Fruit fly (Drosophila melanogaster): ENCODE data around the gene Rac2.

The Rac2 gene

DNA sequence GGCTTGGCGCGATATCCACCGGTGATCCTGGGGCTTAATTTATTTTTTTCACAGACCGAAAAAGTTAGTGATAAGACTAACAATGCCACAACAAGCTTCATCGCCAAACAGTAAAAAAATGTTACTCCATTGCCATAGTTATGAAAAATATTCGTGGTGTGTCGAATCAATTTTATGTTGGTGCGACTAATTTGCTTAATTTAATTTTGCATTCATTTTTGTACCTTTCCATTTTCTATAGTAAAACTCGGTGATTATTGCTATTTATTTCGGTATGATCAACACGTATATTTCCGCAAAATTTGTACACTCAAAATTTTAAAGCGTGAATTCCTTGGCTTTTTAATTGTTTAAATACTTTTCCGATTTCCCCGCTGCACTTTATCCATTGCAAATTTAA lies 5.6 kb upstream of the Rac2 start, which contains the start of gene sphinx2:
TSS of gene sphinx2 (minus strand) at position 101 of the 400 bp plus-strand sequence.
- peak; percentile 18 for TF ChIP-seq sens (GFP tag)
- no peak for TF ChIP-seq nerfin-2 (GFP tag; IDR thresholded peaks at IDR 0.05; ENCODE audit: partially characterized antibody)
- no peak for TF ChIP-seq lola (GFP tag; optimal IDR thresholded peaks at IDR 0.05)
- TF ChIP-seq CG8765 (GFP tag; IDR thresholded peaks at IDR 0.05) = no peak
- no peak for TF ChIP-seq tll (GFP tag; optimal IDR thresholded peaks at IDR 0.05)

DNA sequence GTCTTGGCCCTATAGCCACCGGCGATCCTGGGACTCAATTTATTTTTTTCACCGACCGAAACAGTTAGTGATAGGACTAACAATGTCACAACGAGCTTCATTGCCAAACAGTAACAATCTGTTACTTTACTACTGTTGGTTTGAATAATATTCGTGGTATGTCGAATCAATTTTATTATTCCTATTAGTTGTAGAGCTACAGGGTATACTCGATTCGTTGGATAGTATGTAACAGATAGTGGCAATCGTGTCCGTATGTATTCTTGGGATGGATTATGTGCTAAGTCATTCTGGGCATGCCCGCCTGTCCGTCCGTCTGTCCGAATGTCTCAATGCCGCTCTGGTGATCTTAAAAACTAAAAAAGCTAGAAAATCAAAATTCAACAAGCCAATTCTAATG lies 4.3 kb upstream of the Rac2 start, which contains the start of gene sphinx1:
TSS of gene sphinx1 (minus strand) at position 101 of the 400 bp plus-strand sequence.
- TF ChIP-seq Hr51 (GFP tag; optimal IDR thresholded peaks at IDR 0.05) = no peak
- TF ChIP-seq dm (GFP tag; optimal IDR thresholded peaks at IDR 0.05) = no peak
- no peak for TF ChIP-seq CG8281 (tag; optimal IDR thresholded peaks at IDR 0.05)
- TF ChIP-seq Rx (GFP tag; IDR thresholded peaks at IDR 0.05) = no peak
- TF ChIP-seq CG5180 (GFP tag; optimal IDR thresholded peaks at IDR 0.05) = no peak
- TF ChIP-seq CG10431 (GFP tag; optimal IDR thresholded peaks at IDR 0.05) = no peak
- TF ChIP-seq shn (GFP tag; optimal IDR thresholded peaks at IDR 0.05) = no peak
- TF ChIP-seq CG13894 (tag; optimal IDR thresholded peaks at IDR 0.05) = no peak
- no peak for TF ChIP-seq CG13624 (GFP tag; optimal IDR thresholded peaks at IDR 0.05)
- no peak for TF ChIP-seq Lim3 (GFP tag; IDR thresholded peaks at IDR 0.05)
- no peak for TF ChIP-seq ttk (GFP tag; IDR thresholded peaks at IDR 0.05)

dm6 chr3L:7437366-7437765 lies 2.4 kb upstream of the Rac2 start, which contains the start of gene CG14835:
Gene CG14835, minus strand, starts transcription at chr3L:7437466.
- TF ChIP-seq Kr (GFP tag; optimal IDR thresholded peaks at IDR 0.05) = no peak

DNA sequence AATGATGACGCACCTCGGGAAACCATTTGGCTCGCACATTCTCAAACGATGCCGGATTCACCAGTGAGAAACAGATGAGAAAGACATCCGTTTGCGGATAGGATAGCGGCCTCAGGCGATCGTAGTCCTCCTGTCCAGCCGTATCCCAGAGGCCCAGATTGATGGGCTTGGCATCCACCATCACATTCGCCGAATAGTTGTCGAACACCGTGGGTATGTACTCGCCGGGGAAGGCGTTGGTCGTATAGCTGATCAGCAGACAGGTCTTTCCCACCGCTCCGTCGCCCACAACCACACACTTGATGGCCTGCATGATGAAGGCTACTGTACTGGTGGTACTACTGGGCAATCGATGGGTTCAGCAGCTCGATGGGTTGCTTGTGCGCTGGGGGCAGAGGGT lies 792 bp downstream of the Rac2 start:
- peak; percentile 22 for TF ChIP-seq CG8478 (optimal IDR thresholded peaks at IDR 0.05)
- no peak for TF ChIP-seq CkIIα-i1 (GFP tag; IDR thresholded peaks at IDR 0.05)
- peak; percentile 41; the same call in 1 of the 2 replicates for TF ChIP-seq crol (GFP tag; IDR thresholded peaks at IDR 0.05)
- TF ChIP-seq prd (optimal IDR thresholded peaks at IDR 0.05) = no peak
- no peak for TF ChIP-seq prd (GFP tag; IDR thresholded peaks at IDR 0.05)
- TF ChIP-seq Med (GFP tag) = peak; percentile 74
- peak; percentile 4 for TF ChIP-seq CG12769 (tag; optimal IDR thresholded peaks at IDR 0.05)
- TF ChIP-seq CG9932 (GFP tag; IDR thresholded peaks at IDR 0.05) = 0 out of 2 replicates have a peak, but pooled peaks have one; percentile 18
- TF ChIP-seq zen2 (GFP tag; IDR thresholded peaks at IDR 0.05; ENCODE audit: partially characterized antibody) = 0 out of 3 replicates have a peak, but pooled peaks have one; percentile 51
- TF ChIP-seq D19B (GFP tag; optimal IDR thresholded peaks at IDR 0.05) = peak; percentile 23
- TF ChIP-seq crc (GFP tag; optimal IDR thresholded peaks at IDR 0.05) = no peak
- no peak for TF ChIP-seq h (optimal IDR thresholded peaks at IDR 0.05)
- TF ChIP-seq ci (GFP tag; IDR thresholded peaks at IDR 0.05) = peak; percentile 43; the same call in 1 of the 3 replicates

dm6 chr3L:7433325-7433827 lies 1.6 kb downstream of the Rac2 start:
- TF ChIP-seq CG13894 (tag; optimal IDR thresholded peaks at IDR 0.05) (peak; percentile 28), amos (GFP tag; IDR thresholded peaks at IDR 0.05; ENCODE audit: partially characterized antibody) (peak; percentile 5; the same call in 1 of the 2 replicates), Nf-YC (tag; optimal IDR thresholded peaks at IDR 0.05) (peak; percentile 4), CG12769 (tag; optimal IDR thresholded peaks at IDR 0.05) (peak; percentile 71), CG17359 (tag; optimal IDR thresholded peaks at IDR 0.05) (peak; percentile 10), CG30020 (tag; optimal IDR thresholded peaks at IDR 0.05) (no peak), CG18764 (GFP tag; optimal IDR thresholded peaks at IDR 0.05) (no peak), lola (GFP tag; optimal IDR thresholded peaks at IDR 0.05) (peak in 1 of 3 experiments; percentile 25), crc (GFP tag; optimal IDR thresholded peaks at IDR 0.05) (no peak), YL-1 (GFP tag; optimal IDR thresholded peaks at IDR 0.05) (no peak), cato (GFP tag; optimal IDR thresholded peaks at IDR 0.05; ENCODE audit: borderline replicate concordance) (no peak), aop (GFP tag; IDR thresholded peaks at IDR 0.05) (no peak), CG16813 (GFP tag; IDR thresholded peaks at IDR 0.05; ENCODE audit: partially characterized antibody) (no peak), CG32772 (GFP tag; IDR thresholded peaks at IDR 0.05) (peak; percentile 34; the same call in 1 of the 2 replicates), Fer2 (tag; optimal IDR thresholded peaks at IDR 0.05) (no peak), btn (GFP tag; optimal IDR thresholded peaks at IDR 0.05) (no peak), Blimp-1 (GFP tag; optimal IDR thresholded peaks at IDR 0.05) (peak; percentile 27), CG12659 (GFP tag; optimal IDR thresholded peaks at IDR 0.05) (no peak)

All from whole organism, embryonic.